Worm (Caenorhabditis elegans) whole organism, L3 larva: ENCODE results near the gene daf-5.

Source experiments
- nhr-23 ChIP-seq: fragments of 150-350 bp; optimal IDR thresholded peaks from 2 replicates; lab custom pipeline; 2014; ENCODE audit warnings: missing biosample characterization, missing genetic modification reagents, missing genetic modification characterization
- nhr-237 ChIP-seq: fragments of 150-350 bp; optimal IDR thresholded peaks from 2 replicates; lab custom pipeline; 2014; ENCODE audit warnings: missing biosample characterization, missing genetic modification characterization
- nhr-25 ChIP-seq: sonication (generic microtip); optimal IDR thresholded peaks from 2 replicates; lab custom pipeline; 2017; ENCODE audit warnings: missing biosample characterization, missing genetic modification characterization
- nhr-77 ChIP-seq: fragments of 150-350 bp; optimal IDR thresholded peaks from 2 replicates; lab custom pipeline; 2014; ENCODE audit warnings: missing biosample characterization, missing genetic modification characterization
- pqm-1 ChIP-seq: fragments of 150-350 bp; optimal IDR thresholded peaks from 2 replicates; lab custom pipeline; 2017; ENCODE audit warnings: missing biosample characterization, missing genetic modification characterization, inconsistent platforms
- tbx-2 ChIP-seq: sonication (generic microtip); optimal IDR thresholded peaks from 2 replicates; lab custom pipeline; 2016; ENCODE audit warnings: mild to moderate bottlenecking, missing genetic modification characterization, missing compliant biosample characterization

ce11 chrII:14064051-14064450, 11.9 kb upstream of the daf-5 start:
- TF ChIP-seq tbx-2 (no peak), nhr-25 (tag; lab: Kevin White, UChicago) (no peak), nhr-23 (tag; lab: Kevin White, UChicago) (no peak), pqm-1 (tag; lab: Kevin White, UChicago) (no peak), nhr-77 (no peak), nhr-237 (tag; lab: Kevin White, UChicago) (no peak)
